Worm (Caenorhabditis elegans): ENCODE measurements around the gene flp-23.

DNA sequence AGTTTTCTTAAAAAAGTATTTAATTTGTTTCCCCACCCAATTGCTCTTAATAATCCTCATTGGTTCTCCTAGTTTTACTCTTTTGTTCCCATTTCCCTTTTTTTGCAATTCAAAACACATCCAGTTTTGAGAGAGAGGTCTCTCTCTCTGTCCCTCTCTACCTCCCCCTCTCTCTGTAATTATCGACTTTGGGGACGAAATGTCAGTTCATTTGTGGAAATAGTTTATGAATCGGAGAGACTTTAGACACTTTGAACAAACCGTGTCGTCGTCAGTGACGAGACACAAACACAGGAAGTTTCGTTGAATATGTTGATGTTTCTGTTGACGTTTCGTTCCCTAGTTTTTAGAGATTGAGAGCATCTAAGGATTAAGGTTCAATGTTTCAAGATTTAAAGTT is 12.6 kb downstream of the flp-23 start:
- no peak for TF ChIP-seq aly-2 (tag; optimal IDR thresholded peaks at IDR 0.05)
- no peak for TF ChIP-seq egl-27 (tag; optimal IDR thresholded peaks at IDR 0.05)
